Worm (Caenorhabditis elegans) whole organism, early embryonic: ENCODE data around the gene R144.10.
"Not testable (repeated sequence)": the region's sequence is repeated elsewhere in the genome, so short reads cannot be mapped to it uniquely, and the experiment has no call there.

ENCODE experiments used
- B0310.2 ChIP-seq: sonication (generic microtip); optimal IDR thresholded peaks from 2 replicates; lab custom pipeline; 2016; ENCODE audit warnings: mild to moderate bottlenecking, missing genetic modification characterization, missing compliant biosample characterization
- F13C5.2 ChIP-seq: sonication (generic microtip); optimal IDR thresholded peaks from 2 replicates; lab custom pipeline; 2017; ENCODE audit warnings: mild to moderate bottlenecking, missing genetic modification characterization, inconsistent platforms, missing compliant biosample characterization
- ama-1 ChIP-seq: fragments of 150-350 bp; optimal IDR thresholded peaks from 2 replicates; lab custom pipeline; 2014
- ceh-36 ChIP-seq: sonication (generic microtip); optimal IDR thresholded peaks from 2 replicates; lab custom pipeline; 2016; ENCODE audit warnings: missing genetic modification characterization, inconsistent platforms, missing compliant biosample characterization
- ets-7 ChIP-seq: sonication (generic microtip); optimal IDR thresholded peaks from 2 replicates; lab custom pipeline; 2016; ENCODE audit warnings: missing genotype, missing genetic modification characterization, missing compliant biosample characterization
- flt-1 ChIP-seq: fragments of 200-800 bp; sonication (Bioruptor generic); IDR thresholded peaks from 2 replicates; pipeline ENCODE4 v1.3.6; 2022; ENCODE audit warnings: missing genetic modification characterization, missing compliant biosample characterization
- hmbx-1 ChIP-seq: sonication (generic microtip); optimal IDR thresholded peaks from 2 replicates; lab custom pipeline; 2016; ENCODE audit warnings: mild to moderate bottlenecking, missing genetic modification characterization, missing compliant biosample characterization
- hnd-1 ChIP-seq: sonication (generic microtip); optimal IDR thresholded peaks from 2 replicates; lab custom pipeline; 2016; ENCODE audit warnings: missing genetic modification characterization, missing compliant biosample characterization
- pes-1 ChIP-seq: fragments of 200-800 bp; sonication (Bioruptor generic); IDR thresholded peaks from 2 replicates; pipeline ENCODE4 v1.3.6; 2022; ENCODE audit warnings: missing genetic modification reagents, missing genetic modification characterization, missing compliant biosample characterization
- scrt-1 ChIP-seq: fragments of 200-800 bp; sonication (Bioruptor generic); IDR thresholded peaks from 2 replicates; pipeline ENCODE4 v1.3.6; 2022; ENCODE audit warnings: missing genetic modification characterization, missing compliant biosample characterization
- sea-1 ChIP-seq: fragments of 200-800 bp; sonication (Bioruptor generic); conservative IDR thresholded peaks from 2 replicates; pipeline ENCODE4 v1.3.6; 2022; ENCODE audit warnings: missing genetic modification characterization, missing compliant biosample characterization
- tbx-37 ChIP-seq: fragments of 200-800 bp; sonication (Bioruptor generic); conservative IDR thresholded peaks from 2 replicates; pipeline ENCODE4 v1.3.6; 2022; ENCODE audit warnings: missing genetic modification reagents, missing genetic modification characterization, missing compliant biosample characterization
- tra-4 ChIP-seq: sonication (generic microtip); optimal IDR thresholded peaks from 2 replicates; lab custom pipeline; 2017; ENCODE audit warnings: missing genetic modification characterization, missing compliant biosample characterization

- TF ChIP-seq flt-1 (peak; percentile 82), hnd-1 (tag; lab: Kevin White, UChicago) (peak; percentile 65), tra-4 (peak; percentile 83), pes-1 (GFP tag; lab: Robert Waterston, UW) (peak; percentile 90), F13C5.2 (peak; percentile 91), ets-7 (tag; lab: Kevin White, UChicago) (peak; percentile 85), scrt-1 (GFP tag; lab: Robert Waterston, UW) (peak; percentile 88), sea-1 (GFP tag; lab: Robert Waterston, UW) (peak; percentile 87), B0310.2 (tag; lab: Kevin White, UChicago) (peak; percentile 80), hmbx-1 (peak; percentile 69), tbx-37 (GFP tag; lab: Robert Waterston, UW) (peak; percentile 90), ceh-36 (tag; lab: Kevin White, UChicago) (peak; percentile 82)
- TF ChIP-seq ama-1, result not testable (repeated sequence)
Measured at ce11 chrIII:5031375-5031836, 29.3 kb upstream of the R144.10 start.
